Worm (Caenorhabditis elegans): ENCODE measurements around the gene F35D2.6.

F35D2.6 gene

DNA sequence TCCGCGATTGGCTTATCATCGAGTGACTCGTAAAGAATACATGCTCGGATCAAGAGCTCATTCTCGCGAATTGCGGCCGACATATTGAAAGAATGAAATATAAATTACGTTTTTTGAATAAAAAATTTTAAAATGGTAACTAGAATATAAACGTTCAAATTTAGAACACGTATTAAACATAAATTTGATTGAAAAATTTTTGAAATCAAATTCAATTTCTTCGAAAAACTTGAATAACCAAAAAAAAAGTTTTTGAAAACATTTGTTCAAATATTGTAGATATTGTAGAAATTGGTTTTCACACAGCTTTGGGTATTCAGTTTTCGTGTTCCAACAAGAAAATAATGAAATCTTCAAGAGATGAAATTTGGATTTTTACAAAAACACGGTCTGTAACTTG lies 29.5 kb upstream of the F35D2.6 start, which contains the start of gene fbxa-224:
Gene fbxa-224, minus strand, starts transcription at position 101 of the 400 bp plus-strand sequence.
- TF ChIP-seq ahr-1 (tag; optimal IDR thresholded peaks at IDR 0.05), result no peak
- TF ChIP-seq C38D4.7 (GFP tag; optimal IDR thresholded peaks at IDR 0.05), result no peak
- no peak for TF ChIP-seq elt-4 (tag; optimal IDR thresholded peaks at IDR 0.05)
- TF ChIP-seq ceh-22 (tag; optimal IDR thresholded peaks at IDR 0.05), result no peak
- no peak for TF ChIP-seq hlh-13 (GFP tag; optimal IDR thresholded peaks at IDR 0.05)
- no peak for TF ChIP-seq tbx-7 (tag; optimal IDR thresholded peaks at IDR 0.05)
- TF ChIP-seq unc-86 (tag; optimal IDR thresholded peaks at IDR 0.05), result no peak
- no peak for TF ChIP-seq ceh-9 (tag; optimal IDR thresholded peaks at IDR 0.05)
- TF ChIP-seq ceh-45 (GFP tag; IDR thresholded peaks at IDR 0.05), result no peak
- TF ChIP-seq gmeb-2 (tag; optimal IDR thresholded peaks at IDR 0.05), result no peak
- TF ChIP-seq C08G9.2 (tag; optimal IDR thresholded peaks at IDR 0.05), result no peak
- TF ChIP-seq dve-1 (tag; optimal IDR thresholded peaks at IDR 0.05), result no peak
- TF ChIP-seq sox-2 (GFP tag; IDR thresholded peaks at IDR 0.05), result no peak
- TF ChIP-seq pqm-1 (tag; optimal IDR thresholded peaks at IDR 0.05), result no peak
- no peak for TF ChIP-seq fax-1 (tag; optimal IDR thresholded peaks at IDR 0.05)
- no peak for TF ChIP-seq madf-2 (tag; optimal IDR thresholded peaks at IDR 0.05)
- no peak for TF ChIP-seq K09A11.1 (tag; optimal IDR thresholded peaks at IDR 0.05; ENCODE audit: insufficient read depth)
- TF ChIP-seq ref-2 (tag; optimal IDR thresholded peaks at IDR 0.05), result no peak

- TF ChIP-seq pha-4 (tag; optimal IDR thresholded peaks at IDR 0.05) (no peak), fax-1 (tag; optimal IDR thresholded peaks at IDR 0.05) (no peak), ceh-6 (GFP tag; optimal IDR thresholded peaks at IDR 0.05) (no peak), ref-2 (tag; optimal IDR thresholded peaks at IDR 0.05) (no peak), ceh-30 (tag; optimal IDR thresholded peaks at IDR 0.05) (no peak), unc-42 (tag; optimal IDR thresholded peaks at IDR 0.05) (no peak), ceh-34 (tag; optimal IDR thresholded peaks at IDR 0.05) (no peak), ceh-45 (GFP tag; IDR thresholded peaks at IDR 0.05) (no peak), zip-5 (tag; optimal IDR thresholded peaks at IDR 0.05) (no peak), C08G9.2 (tag; optimal IDR thresholded peaks at IDR 0.05) (no peak), dmd-4 (tag; optimal IDR thresholded peaks at IDR 0.05; ENCODE audit: borderline replicate concordance) (no peak), ceh-48 (tag; optimal IDR thresholded peaks at IDR 0.05) (no peak), T23F11.4 (GFP tag; optimal IDR thresholded peaks at IDR 0.05) (no peak), hlh-15 (tag; optimal IDR thresholded peaks at IDR 0.05) (no peak), nhr-232 (tag; optimal IDR thresholded peaks at IDR 0.05) (no peak), rnt-1 (tag; optimal IDR thresholded peaks at IDR 0.05) (no peak), ets-4 (tag; optimal IDR thresholded peaks at IDR 0.05) (no peak)
These were observed 28.5 kb upstream of the F35D2.6 start, which contains the start of gene tph-1 for ce11 chrII:7549035-7549434. TSS of gene tph-1 (plus strand) at chrII:7549335.

DNA sequence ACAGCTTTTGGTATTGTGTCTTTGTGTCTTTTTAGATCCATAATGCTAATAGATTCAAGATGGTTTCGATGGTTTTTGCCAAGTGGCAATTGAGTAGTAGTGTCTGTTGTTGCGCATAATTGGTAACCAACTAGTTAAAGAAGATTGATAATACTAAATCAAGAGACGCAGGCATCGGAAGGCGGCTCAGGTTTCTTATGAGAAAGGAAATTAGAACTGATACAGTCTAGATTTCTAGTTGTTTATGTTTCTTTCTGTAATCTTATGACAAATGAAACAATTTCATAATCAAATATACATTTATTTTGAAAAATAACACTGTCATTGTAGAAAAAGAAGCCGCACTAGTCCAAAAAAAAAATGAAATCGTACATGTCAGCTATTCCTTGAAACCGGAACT lies 23.7 kb upstream of the F35D2.6 start, which contains the start of gene ZK1290.10:
Gene ZK1290.10, minus strand, starts transcription at position 101 of the 400 bp plus-strand sequence.
- TF ChIP-seq ceh-48 (tag; optimal IDR thresholded peaks at IDR 0.05) (no peak), fkh-6 (tag; optimal IDR thresholded peaks at IDR 0.05) (no peak), che-1 (tag; optimal IDR thresholded peaks at IDR 0.05) (no peak), ahr-1 (tag; optimal IDR thresholded peaks at IDR 0.05) (no peak), ceh-19 (GFP tag; optimal IDR thresholded peaks at IDR 0.05) (no peak), ceh-24 (tag; optimal IDR thresholded peaks at IDR 0.05) (no peak), sdc-2 (tag; optimal IDR thresholded peaks at IDR 0.05) (no peak)

DNA sequence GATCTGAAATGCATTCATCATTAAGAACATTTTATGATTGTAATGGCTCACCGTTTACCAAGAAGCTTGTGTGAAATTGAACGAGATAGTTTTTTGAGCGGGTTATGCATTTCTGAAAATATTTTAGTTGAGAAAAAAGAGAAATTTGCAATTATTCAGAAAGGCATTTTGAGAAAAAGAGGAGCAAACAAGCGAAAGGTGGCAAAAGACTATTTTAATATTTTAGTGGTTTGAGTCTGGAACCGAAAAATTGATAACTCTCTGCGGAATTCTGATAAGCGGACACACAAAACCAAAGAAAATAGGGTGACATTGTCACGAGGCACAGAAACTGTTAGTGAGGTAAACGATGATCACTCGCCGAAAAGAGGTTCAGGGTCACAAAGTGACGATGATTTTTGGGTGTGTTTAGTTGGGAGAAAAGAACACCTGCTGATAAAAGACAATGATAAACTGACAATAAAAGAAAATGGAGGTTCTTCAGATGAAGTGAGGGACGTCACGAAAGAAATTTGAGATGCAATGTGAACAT lies 22.7 kb upstream of the F35D2.6 start:
- TF ChIP-seq hlh-8 (tag; optimal IDR thresholded peaks at IDR 0.05) (no peak), ceh-2 (tag; optimal IDR thresholded peaks at IDR 0.05) (no peak), elt-2 (tag; optimal IDR thresholded peaks at IDR 0.05) (peak; percentile 32), K02D7.2 (tag; optimal IDR thresholded peaks at IDR 0.05) (no peak)

All from whole organism, late embryonic.